Fruit fly (Drosophila melanogaster): ENCODE data around the gene X11Lbeta.

The X11Lbeta gene

dm6 chrX:10731801-10732200 is 104.3 kb downstream of the X11Lbeta start (continued):
- peak; percentile 66 for TF ChIP-seq Meics (GFP tag; optimal IDR thresholded peaks at IDR 0.05)
- TF ChIP-seq tap (tag; optimal IDR thresholded peaks at IDR 0.05), result peak; percentile 55
- TF ChIP-seq CG30020 (tag; optimal IDR thresholded peaks at IDR 0.05), result no peak
- peak; percentile 24; the same call in 1 of the 3 replicates for TF ChIP-seq CG14050 (GFP tag; IDR thresholded peaks at IDR 0.05)
- no peak for TF ChIP-seq ssp (GFP tag; IDR thresholded peaks at IDR 0.05)
- no peak for TF ChIP-seq hb (GFP tag; IDR thresholded peaks at IDR 0.05; ENCODE audit: partially characterized antibody)
- TF ChIP-seq wdn (GFP tag; IDR thresholded peaks at IDR 0.05), result no peak
- TF ChIP-seq az2 (GFP tag; optimal IDR thresholded peaks at IDR 0.05), result peak; percentile 29
- no peak for TF ChIP-seq CG11398 (GFP tag; optimal IDR thresholded peaks at IDR 0.05)
- no peak for TF ChIP-seq Doc2 (GFP tag; IDR thresholded peaks at IDR 0.05)
- TF ChIP-seq dm (GFP tag; optimal IDR thresholded peaks at IDR 0.05), result peak; percentile 7
- no peak for TF ChIP-seq yki (optimal IDR thresholded peaks at IDR 0.05)
- TF ChIP-seq Mrtf (GFP tag; IDR thresholded peaks at IDR 0.05), result no peak
- TF ChIP-seq Taf1 (GFP tag; IDR thresholded peaks at IDR 0.05), result no peak
- no peak for TF ChIP-seq sug (tag; optimal IDR thresholded peaks at IDR 0.05)
- TF ChIP-seq CG7963 (GFP tag; IDR thresholded peaks at IDR 0.05; ENCODE audit: partially characterized antibody), result no peak
- TF ChIP-seq CG30403 (GFP tag; optimal IDR thresholded peaks at IDR 0.05), result peak; percentile 59
- no peak for TF ChIP-seq CG7357 (GFP tag; IDR thresholded peaks at IDR 0.05)
- no peak for TF ChIP-seq CG17912 (GFP tag; optimal IDR thresholded peaks at IDR 0.05)
- TF ChIP-seq CG18599 (GFP tag; optimal IDR thresholded peaks at IDR 0.05), result peak; percentile 82
- TF ChIP-seq al (GFP tag; IDR thresholded peaks at IDR 0.05), result peak; percentile 22; the same call in 1 of the 2 replicates
- no peak for TF ChIP-seq CG18764 (GFP tag; optimal IDR thresholded peaks at IDR 0.05)
- peak; percentile 54 for TF ChIP-seq Hsf (GFP tag; optimal IDR thresholded peaks at IDR 0.05)
- no peak for TF ChIP-seq jigr1 (GFP tag; IDR thresholded peaks at IDR 0.05)
- peak; percentile 58 for TF ChIP-seq CG3281 (GFP tag; optimal IDR thresholded peaks at IDR 0.05)
- peak; percentile 64 for TF ChIP-seq CG8388 (GFP tag; optimal IDR thresholded peaks at IDR 0.05)
- peak; percentile 49 for TF ChIP-seq slbo (GFP tag; IDR thresholded peaks at IDR 0.05)
- no peak for TF ChIP-seq ken (GFP tag; IDR thresholded peaks at IDR 0.05)
- TF ChIP-seq CG13296 (GFP tag; optimal IDR thresholded peaks at IDR 0.05), result peak; percentile 26
- peak; percentile 10 to 46 for TF ChIP-seq chif (GFP tag; optimal IDR thresholded peaks at IDR 0.05)
- TF ChIP-seq cg (GFP tag; optimal IDR thresholded peaks at IDR 0.05), result peak; percentile 46
- TF ChIP-seq CG15011 (GFP tag; optimal IDR thresholded peaks at IDR 0.05), result peak; percentile 50
- no peak for TF ChIP-seq fru (optimal IDR thresholded peaks at IDR 0.05)
- no peak for TF ChIP-seq CG12769 (tag; optimal IDR thresholded peaks at IDR 0.05)
- peak; percentile 74 for TF ChIP-seq CG2120 (GFP tag; optimal IDR thresholded peaks at IDR 0.05)
- peak; percentile 22 for TF ChIP-seq CG18476 (GFP tag; optimal IDR thresholded peaks at IDR 0.05)
- no peak for TF ChIP-seq CG5180 (GFP tag; optimal IDR thresholded peaks at IDR 0.05)
- no peak for TF ChIP-seq CG6765 (GFP tag; optimal IDR thresholded peaks at IDR 0.05)
- peak; percentile 56 for TF ChIP-seq Xbp1 (GFP tag; optimal IDR thresholded peaks at IDR 0.05)
- no peak for TF ChIP-seq jing (GFP tag; optimal IDR thresholded peaks at IDR 0.05)
- no peak for TF ChIP-seq BtbVII (GFP tag; optimal IDR thresholded peaks at IDR 0.05)
- peak; percentile 60 for TF ChIP-seq Camta (GFP tag; optimal IDR thresholded peaks at IDR 0.05)
- TF ChIP-seq CG11695 (GFP tag; IDR thresholded peaks at IDR 0.05), result peak; percentile 68
- TF ChIP-seq CG5245 (GFP tag; optimal IDR thresholded peaks at IDR 0.05), result peak; percentile 1
- TF ChIP-seq Dbx (GFP tag; IDR thresholded peaks at IDR 0.05), result no peak
- TF ChIP-seq dan (GFP tag; IDR thresholded peaks at IDR 0.05), result no peak
- TF ChIP-seq D19B (GFP tag; optimal IDR thresholded peaks at IDR 0.05), result peak; percentile 95
- no peak for TF ChIP-seq BEAF-32 (GFP tag; optimal IDR thresholded peaks at IDR 0.05)
- TF ChIP-seq CG2202 (tag; optimal IDR thresholded peaks at IDR 0.05), result no peak
- TF ChIP-seq PHDP (tag; optimal IDR thresholded peaks at IDR 0.05), result peak; percentile 68
- TF ChIP-seq chm (GFP tag; IDR thresholded peaks at IDR 0.05), result peak; percentile 23; the same call in 1 of the 2 replicates
- TF ChIP-seq ro (GFP tag; IDR thresholded peaks at IDR 0.05), result no peak
- no peak for TF ChIP-seq hbn (GFP tag; IDR thresholded peaks at IDR 0.05; ENCODE audit: partially characterized antibody)
